Worm (Caenorhabditis elegans) whole organism, mixed stage, embryonic: ENCODE measurements around the gene nfya-1.

Experiments
- bed-3 ChIP-seq: fragments of 200-800 bp; sonication (Bioruptor generic); optimal IDR thresholded peaks from 3 replicates; lab custom pipeline; 2018; ENCODE audit warnings: mild to moderate bottlenecking, missing genetic modification characterization, moderate library complexity, missing compliant biosample characterization
- ceh-83 ChIP-seq: fragments of 200-800 bp; sonication (Bioruptor generic); optimal IDR thresholded peaks from 2 replicates; lab custom pipeline; 2018; ENCODE audit warnings: mild to moderate bottlenecking, missing genetic modification characterization, missing compliant biosample characterization
- elt-3 ChIP-seq: fragments of 150-350 bp; optimal IDR thresholded peaks from 2 replicates; lab custom pipeline; 2014; ENCODE audit warnings: missing biosample characterization, missing genetic modification characterization
- hlh-1 ChIP-seq: fragments of 150-350 bp; optimal IDR thresholded peaks from 2 replicates; lab custom pipeline; 2014; ENCODE audit warnings: missing biosample characterization, missing genetic modification reagents, missing genetic modification characterization
- lin-32 ChIP-seq: fragments of 200-800 bp; sonication (Bioruptor generic); optimal IDR thresholded peaks from 2 replicates; lab custom pipeline; 2018; ENCODE audit warnings: mild to moderate bottlenecking, missing genetic modification characterization, missing compliant biosample characterization
- mab-5 ChIP-seq: fragments of 150-350 bp; optimal IDR thresholded peaks from 2 replicates; lab custom pipeline; 2014; ENCODE audit warnings: missing biosample characterization, missing genetic modification characterization
- mls-2 ChIP-seq: sonication (generic microtip); optimal IDR thresholded peaks from 2 replicates; lab custom pipeline; 2016; ENCODE audit warnings: mild to moderate bottlenecking, missing genetic modification characterization, moderate library complexity, missing compliant biosample characterization
- unc-39 ChIP-seq: fragments of 150-350 bp; optimal IDR thresholded peaks from 2 replicates; lab custom pipeline; 2014; ENCODE audit warnings: missing biosample characterization, missing genetic modification characterization
- unc-62 ChIP-seq: fragments of 150-350 bp; optimal IDR thresholded peaks from 2 replicates; lab custom pipeline; 2014; ENCODE audit warnings: missing biosample characterization, missing genetic modification reagents, missing genetic modification characterization
- zip-8 ChIP-seq: fragments of 150-350 bp; optimal IDR thresholded peaks from 2 replicates; lab custom pipeline; 2014; ENCODE audit warnings: missing biosample characterization, missing genetic modification characterization
- ztf-11 ChIP-seq: fragments of 150-350 bp; optimal IDR thresholded peaks from 2 replicates; lab custom pipeline; 2014; ENCODE audit warnings: missing biosample characterization, missing genetic modification characterization

Gene nfya-1

ce11 chrX:11896708-11897107 is 49.9 kb downstream of the nfya-1 start:
- TF ChIP-seq unc-39 (no peak), unc-62 (GFP tag; lab: Kevin White, UChicago) (no peak), zip-8 (tag; lab: Kevin White, UChicago) (no peak), mab-5 (tag; lab: Kevin White, UChicago) (no peak), ztf-11 (tag; lab: Kevin White, UChicago) (no peak), lin-32 (GFP tag; lab: Kevin White, UChicago) (no peak), ceh-83 (GFP tag; lab: Kevin White, UChicago) (no peak), elt-3 (tag; lab: Kevin White, UChicago) (no peak), mls-2 (no peak), bed-3 (no peak), hlh-1 (tag; lab: Kevin White, UChicago) (no peak)
